Worm (Caenorhabditis elegans): ENCODE results near the gene fbxa-59.
"Not testable (repeated sequence)": the region's sequence is repeated elsewhere in the genome, so short reads cannot be mapped to it uniquely, and the experiment has no call there.

The fbxa-59 gene

ce11 chrIII:936037-936507, 7.2 kb downstream of the fbxa-59 start, which contains the start of gene fbxa-55:
fbxa-55 (minus strand) TSS chrIII:936087.
- TF ChIP-seq F37D6.2 (tag; optimal IDR thresholded peaks at IDR 0.05) (no peak), R02D3.7 (tag; optimal IDR thresholded peaks at IDR 0.05) (no peak), pqm-1 (tag; optimal IDR thresholded peaks at IDR 0.05) (peak; percentile 43), nhr-102 (tag; optimal IDR thresholded peaks at IDR 0.05) (no peak), tra-1 (GFP tag; IDR thresholded peaks at IDR 0.05) (peak; percentile 80), zag-1 (tag; optimal IDR thresholded peaks at IDR 0.05) (no peak), ama-1 (optimal IDR thresholded peaks at IDR 0.05) (no peak), lim-7 (GFP tag; IDR thresholded peaks at IDR 0.05) (no peak), nhr-28 (tag; optimal IDR thresholded peaks at IDR 0.05) (peak; percentile 25), hlh-11 (tag; optimal IDR thresholded peaks at IDR 0.05) (peak; percentile 75), daf-16 (GFP tag; optimal IDR thresholded peaks at IDR 0.05) (no peak), daf-16 (tag; optimal IDR thresholded peaks at IDR 0.05) (peak; percentile 51), nhr-77 (tag; optimal IDR thresholded peaks at IDR 0.05) (no peak), unc-62 (GFP tag; optimal IDR thresholded peaks at IDR 0.05 in 1 of 2) (peak in 1 of 2 experiments; percentile 6), unc-62 (tag; optimal IDR thresholded peaks at IDR 0.05) (no peak), dmd-6 (GFP tag; IDR thresholded peaks at IDR 0.05) (peak; percentile 92), ZK337.2 (GFP tag; IDR thresholded peaks at IDR 0.05) (no peak), dve-1 (tag; optimal IDR thresholded peaks at IDR 0.05; ENCODE audit: insufficient read depth) (peak; percentile 52)

ce11 chrIII:931405-931804, 11.9 kb downstream of the fbxa-59 start:
- TF ChIP-seq spr-1 (tag; optimal IDR thresholded peaks at IDR 0.05), result peak; percentile 65
- TF ChIP-seq daf-16 (GFP tag; optimal IDR thresholded peaks at IDR 0.05), result peak in 1 of 2 experiments; percentile 57
- TF ChIP-seq daf-16 (tag; optimal IDR thresholded peaks at IDR 0.05), result not testable (repeated sequence)
- peak; percentile 19 for TF ChIP-seq F10B5.3 (tag; optimal IDR thresholded peaks at IDR 0.05)
- peak; percentile 69 for TF ChIP-seq lir-3 (tag; optimal IDR thresholded peaks at IDR 0.05)
- TF ChIP-seq nhr-48 (tag; optimal IDR thresholded peaks at IDR 0.05), result peak; percentile 28

- no peak for TF ChIP-seq ctbp-1 (GFP tag; IDR thresholded peaks at IDR 0.05)
- TF ChIP-seq lin-13 (GFP tag; optimal IDR thresholded peaks at IDR 0.05), result no peak
- no peak for TF ChIP-seq vab-7 (GFP tag; IDR thresholded peaks at IDR 0.05)
- TF ChIP-seq R02D3.7 (tag; optimal IDR thresholded peaks at IDR 0.05), result no peak
- no peak for TF ChIP-seq pqm-1 (tag; optimal IDR thresholded peaks at IDR 0.05)
- no peak for TF ChIP-seq ceh-28 (tag; optimal IDR thresholded peaks at IDR 0.05)
- no peak for TF ChIP-seq pha-4 (GFP tag; IDR thresholded peaks at IDR 0.05)
- no peak for TF ChIP-seq pha-4 (tag; optimal IDR thresholded peaks at IDR 0.05)
- TF ChIP-seq spr-1 (tag; optimal IDR thresholded peaks at IDR 0.05), result no peak
- TF ChIP-seq daf-19 (GFP tag; conservative IDR thresholded peaks at IDR 0.05), result no peak
- no peak for TF ChIP-seq aha-1 (tag)
- no peak for TF ChIP-seq ceh-44 (GFP tag; IDR thresholded peaks at IDR 0.05)
- no peak for TF ChIP-seq Y48G9A.11 (GFP tag; IDR thresholded peaks at IDR 0.05)
- no peak for TF ChIP-seq dpl-1 (GFP tag; optimal IDR thresholded peaks at IDR 0.05)
These were observed 17.1 kb downstream of the fbxa-59 start, which contains the start of gene pef-1 for ce11 chrIII:926216-926615. pef-1 (minus strand) TSS chrIII:926316.

- TF ChIP-seq mdl-1 (tag; optimal IDR thresholded peaks at IDR 0.05) (no peak), aha-1 (tag) (peak; percentile 2)
These were observed 24.0 kb downstream of the fbxa-59 start, which contains the start of gene F23H11.7 for ce11 chrIII:919322-919721. F23H11.7 (minus strand) TSS chrIII:919422.

- TF ChIP-seq pha-4 (GFP tag; IDR thresholded peaks at IDR 0.05), result no peak
- TF ChIP-seq pha-4 (tag; optimal IDR thresholded peaks at IDR 0.05), result no peak
- TF ChIP-seq ceh-62 (tag; optimal IDR thresholded peaks at IDR 0.05), result no peak
- TF ChIP-seq nhr-237 (tag; optimal IDR thresholded peaks at IDR 0.05), result no peak
- TF ChIP-seq snpc-1.2 (GFP tag; IDR thresholded peaks at IDR 0.05), result no peak
- no peak for TF ChIP-seq arid-1 (GFP tag; conservative IDR thresholded peaks at IDR 0.05)
- no peak for TF ChIP-seq jun-1 (tag; optimal IDR thresholded peaks at IDR 0.05)
- TF ChIP-seq nhr-102 (tag; optimal IDR thresholded peaks at IDR 0.05), result no peak
- no peak for TF ChIP-seq dmd-8 (GFP tag; IDR thresholded peaks at IDR 0.05)
- TF ChIP-seq nhr-10 (tag; optimal IDR thresholded peaks at IDR 0.05), result no peak
- TF ChIP-seq F49E8.2 (tag; optimal IDR thresholded peaks at IDR 0.05; ENCODE audit: borderline replicate concordance), result no peak
- TF ChIP-seq zip-2 (tag; optimal IDR thresholded peaks at IDR 0.05), result no peak
These were observed 26.4 kb downstream of the fbxa-59 start, which contains the start of gene idpp-13 for ce11 chrIII:916897-917296. idpp-13 (minus strand) TSS chrIII:916997.

All from whole organism, L4 larva.